Worm (Caenorhabditis elegans): ENCODE results near the gene T07G12.4.

Gene T07G12.4

DNA sequence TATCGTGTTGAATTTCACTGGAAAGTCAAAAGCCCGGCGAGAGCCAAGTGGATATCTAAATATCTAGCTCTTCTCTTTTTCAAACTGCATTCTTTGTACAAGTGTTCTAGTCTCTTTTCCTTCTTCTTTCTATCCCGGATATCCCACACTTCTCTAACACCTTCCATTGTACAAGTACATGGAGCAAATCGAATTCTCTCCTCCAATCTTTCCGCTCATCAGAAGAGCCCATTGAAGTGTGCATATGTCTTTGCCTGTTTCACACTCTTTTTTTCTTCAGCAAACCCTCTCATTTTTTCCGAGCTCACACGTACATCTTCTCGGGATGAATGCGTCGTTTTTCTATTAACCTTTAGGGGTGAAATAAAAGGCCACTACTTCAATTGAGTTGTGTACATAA, 35.0 kb upstream of the T07G12.4 start:
- TF ChIP-seq ama-1 (optimal IDR thresholded peaks at IDR 0.05) (no peak), hmbx-1 (tag; optimal IDR thresholded peaks at IDR 0.05) (no peak), ets-7 (tag; optimal IDR thresholded peaks at IDR 0.05) (no peak), aly-1 (tag; optimal IDR thresholded peaks at IDR 0.05) (no peak), F13C5.2 (tag; optimal IDR thresholded peaks at IDR 0.05) (no peak)

DNA sequence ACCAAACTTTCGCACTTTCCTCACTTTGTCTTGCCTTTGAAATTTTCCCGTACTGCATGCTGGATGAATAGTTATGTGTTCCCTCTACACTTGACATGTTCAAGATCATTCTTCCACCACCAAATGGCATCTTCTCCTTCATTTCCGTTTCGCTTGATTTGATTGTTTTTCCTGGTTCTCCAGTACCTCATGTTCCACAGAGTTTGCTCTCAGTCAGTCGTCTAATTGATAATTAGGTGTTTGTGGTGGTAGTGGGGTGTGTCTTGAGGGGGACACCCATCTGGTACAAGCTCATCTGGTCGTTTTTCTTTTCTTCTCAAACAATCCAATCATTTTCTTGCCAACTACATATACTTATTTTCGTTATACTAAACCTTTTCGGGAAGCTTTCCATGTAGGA, 32.5 kb upstream of the T07G12.4 start:
- no peak for TF ChIP-seq tbx-37 (GFP tag; conservative IDR thresholded peaks at IDR 0.05)
- TF ChIP-seq hnd-1 (tag; optimal IDR thresholded peaks at IDR 0.05): no peak
- no peak for TF ChIP-seq scrt-1 (GFP tag; IDR thresholded peaks at IDR 0.05)
- no peak for TF ChIP-seq F13C5.2 (tag; optimal IDR thresholded peaks at IDR 0.05)
- no peak for TF ChIP-seq tra-4 (tag; optimal IDR thresholded peaks at IDR 0.05)
- TF ChIP-seq ceh-13 (GFP tag; optimal IDR thresholded peaks at IDR 0.05): no peak
- no peak for TF ChIP-seq ceh-36 (tag; optimal IDR thresholded peaks at IDR 0.05)
- no peak for TF ChIP-seq hmbx-1 (tag; optimal IDR thresholded peaks at IDR 0.05)
- no peak for TF ChIP-seq ets-7 (tag; optimal IDR thresholded peaks at IDR 0.05)
- no peak for TF ChIP-seq hmg-4 (GFP tag; optimal IDR thresholded peaks at IDR 0.05)
- TF ChIP-seq aly-1 (tag; optimal IDR thresholded peaks at IDR 0.05): no peak

DNA sequence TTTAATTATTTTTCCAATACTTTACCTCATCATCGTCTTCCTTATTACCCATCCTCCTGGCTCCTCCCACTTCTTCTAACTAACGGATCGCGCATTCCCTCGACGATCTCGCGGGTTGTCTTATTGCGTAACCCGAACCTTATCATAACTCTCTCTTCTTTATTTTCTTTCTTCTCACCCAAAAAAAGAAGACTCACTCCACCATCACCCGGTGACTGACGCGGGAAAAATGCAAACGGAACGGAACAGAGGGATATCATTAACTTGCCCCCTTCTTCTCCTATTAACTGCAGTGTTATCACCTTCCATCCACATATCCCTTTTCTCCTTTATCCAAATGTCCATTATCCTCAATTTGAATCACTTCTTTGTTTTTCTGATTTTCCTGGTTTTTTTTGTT, 31.6 kb upstream of the T07G12.4 start:
- TF ChIP-seq flt-1 (GFP tag; IDR thresholded peaks at IDR 0.05) (no peak), hmbx-1 (tag; optimal IDR thresholded peaks at IDR 0.05) (no peak), ceh-36 (tag; optimal IDR thresholded peaks at IDR 0.05) (no peak), pes-1 (GFP tag; IDR thresholded peaks at IDR 0.05) (no peak), scrt-1 (GFP tag; IDR thresholded peaks at IDR 0.05) (no peak), F13C5.2 (tag; optimal IDR thresholded peaks at IDR 0.05) (no peak), tbx-37 (GFP tag; conservative IDR thresholded peaks at IDR 0.05) (no peak), ama-1 (optimal IDR thresholded peaks at IDR 0.05) (no peak), ceh-13 (GFP tag; optimal IDR thresholded peaks at IDR 0.05) (no peak), aly-1 (tag; optimal IDR thresholded peaks at IDR 0.05) (no peak)

DNA sequence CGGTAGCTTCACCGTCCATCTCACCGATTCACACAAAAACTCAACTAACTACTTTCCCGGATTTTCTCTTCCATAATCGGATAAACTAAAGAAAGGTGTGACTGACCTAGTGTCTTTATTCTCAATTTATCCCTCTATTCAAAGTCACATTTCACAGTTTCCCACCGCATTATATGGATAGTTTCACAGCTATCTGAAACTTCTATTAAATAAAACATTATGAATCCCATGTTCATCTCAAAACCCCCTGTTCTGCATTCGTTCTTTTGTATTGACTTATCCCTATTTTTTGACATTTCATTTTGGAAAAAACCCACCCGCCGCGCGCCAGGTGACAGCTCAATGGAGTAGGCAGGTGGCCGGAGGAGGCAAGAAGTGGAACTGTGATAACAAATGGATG, 29.3 kb upstream of the T07G12.4 start:
- TF ChIP-seq B0310.2 (tag; optimal IDR thresholded peaks at IDR 0.05) (no peak), sea-1 (GFP tag; conservative IDR thresholded peaks at IDR 0.05) (no peak), ceh-13 (GFP tag; optimal IDR thresholded peaks at IDR 0.05) (no peak), ama-1 (optimal IDR thresholded peaks at IDR 0.05) (no peak), hmbx-1 (tag; optimal IDR thresholded peaks at IDR 0.05) (no peak), ceh-36 (tag; optimal IDR thresholded peaks at IDR 0.05) (no peak)

DNA sequence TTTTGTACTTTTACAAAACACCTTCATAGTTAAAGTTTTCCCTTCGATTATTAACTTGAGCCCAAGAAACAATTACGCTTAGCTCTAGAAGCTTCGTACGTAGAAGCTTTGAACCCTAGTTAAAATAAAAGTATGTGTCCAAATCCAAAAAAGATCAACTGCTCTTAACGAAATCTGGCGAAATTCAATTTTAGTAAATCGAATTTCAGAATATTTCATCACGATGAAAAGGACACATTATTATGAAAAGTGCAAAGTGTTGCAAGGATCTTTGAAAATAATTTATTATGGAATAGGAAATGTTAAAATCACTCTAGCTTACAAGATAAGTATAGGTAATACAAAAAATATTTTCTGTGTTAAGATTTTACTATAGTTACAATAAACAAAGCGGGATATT, 26.8 kb upstream of the T07G12.4 start:
- TF ChIP-seq tbx-11 (GFP tag; IDR thresholded peaks at IDR 0.05) (no peak), ceh-36 (tag; optimal IDR thresholded peaks at IDR 0.05) (no peak), F13C5.2 (tag; optimal IDR thresholded peaks at IDR 0.05) (no peak)

DNA sequence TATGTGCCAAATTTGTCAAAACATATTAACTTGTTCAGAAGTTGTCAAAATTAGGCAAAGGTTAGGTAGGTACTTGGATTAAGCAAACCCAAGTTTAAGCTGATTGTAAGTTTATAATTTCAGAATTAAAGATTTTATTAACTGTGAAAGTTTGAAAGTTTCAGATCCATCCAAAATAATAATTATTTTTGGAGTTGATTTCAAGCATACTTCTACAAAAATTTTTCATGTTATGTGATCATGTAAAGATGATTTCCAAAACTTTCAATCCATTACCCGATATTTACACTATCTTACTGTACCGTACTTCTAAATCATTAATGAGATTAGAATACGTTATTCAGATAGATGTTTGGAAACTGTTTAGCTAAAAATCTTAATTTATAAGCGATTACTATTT, 26.1 kb upstream of the T07G12.4 start:
- TF ChIP-seq ceh-13 (GFP tag; optimal IDR thresholded peaks at IDR 0.05) (no peak), aly-1 (tag; optimal IDR thresholded peaks at IDR 0.05) (no peak), hnd-1 (tag; optimal IDR thresholded peaks at IDR 0.05) (no peak), F13C5.2 (tag; optimal IDR thresholded peaks at IDR 0.05) (no peak), pes-1 (GFP tag; IDR thresholded peaks at IDR 0.05) (no peak), ceh-36 (tag; optimal IDR thresholded peaks at IDR 0.05) (no peak), scrt-1 (GFP tag; IDR thresholded peaks at IDR 0.05) (no peak), hmbx-1 (tag; optimal IDR thresholded peaks at IDR 0.05) (no peak), tbx-11 (GFP tag; IDR thresholded peaks at IDR 0.05) (no peak), tra-4 (tag; optimal IDR thresholded peaks at IDR 0.05) (no peak), ets-7 (tag; optimal IDR thresholded peaks at IDR 0.05) (no peak), sea-1 (GFP tag; conservative IDR thresholded peaks at IDR 0.05) (no peak), ama-1 (optimal IDR thresholded peaks at IDR 0.05) (no peak)

DNA sequence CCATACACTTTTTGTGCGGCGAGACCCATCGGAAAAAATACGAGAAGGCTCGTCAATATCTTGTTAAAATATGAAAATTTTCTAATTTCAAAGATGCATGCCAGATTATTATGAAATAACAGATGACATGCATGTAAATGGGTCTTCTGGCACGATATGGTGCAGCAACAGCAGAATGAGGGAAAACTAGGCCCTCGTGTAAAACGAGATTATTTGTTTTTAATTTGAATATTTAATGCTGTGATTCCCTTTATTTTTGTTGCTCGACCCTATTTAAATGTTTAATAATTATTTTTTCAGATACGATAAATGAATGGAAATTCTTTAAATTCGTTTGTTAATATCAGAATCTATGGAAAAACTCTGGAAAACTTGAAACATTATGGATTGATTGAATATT, 23.1 kb upstream of the T07G12.4 start, which contains the start of gene him-8:
TSS of gene him-8 (plus strand) at position 301 of the 400 bp plus-strand sequence.
- TF ChIP-seq hmbx-1 (tag; optimal IDR thresholded peaks at IDR 0.05) (no peak), scrt-1 (GFP tag; IDR thresholded peaks at IDR 0.05) (no peak), F13C5.2 (tag; optimal IDR thresholded peaks at IDR 0.05) (no peak), sea-1 (GFP tag; conservative IDR thresholded peaks at IDR 0.05) (no peak), pes-1 (GFP tag; IDR thresholded peaks at IDR 0.05) (no peak), ceh-13 (GFP tag; optimal IDR thresholded peaks at IDR 0.05) (no peak), hmg-4 (GFP tag; optimal IDR thresholded peaks at IDR 0.05) (no peak), ets-7 (tag; optimal IDR thresholded peaks at IDR 0.05) (no peak), ceh-36 (tag; optimal IDR thresholded peaks at IDR 0.05) (no peak), aly-1 (tag; optimal IDR thresholded peaks at IDR 0.05) (no peak), B0310.2 (tag; optimal IDR thresholded peaks at IDR 0.05) (no peak), hnd-1 (tag; optimal IDR thresholded peaks at IDR 0.05) (no peak), tbx-37 (GFP tag; conservative IDR thresholded peaks at IDR 0.05) (no peak), flt-1 (GFP tag; IDR thresholded peaks at IDR 0.05) (no peak), tra-4 (tag; optimal IDR thresholded peaks at IDR 0.05) (no peak), tbx-11 (GFP tag; IDR thresholded peaks at IDR 0.05) (no peak), ama-1 (optimal IDR thresholded peaks at IDR 0.05) (no peak)

DNA sequence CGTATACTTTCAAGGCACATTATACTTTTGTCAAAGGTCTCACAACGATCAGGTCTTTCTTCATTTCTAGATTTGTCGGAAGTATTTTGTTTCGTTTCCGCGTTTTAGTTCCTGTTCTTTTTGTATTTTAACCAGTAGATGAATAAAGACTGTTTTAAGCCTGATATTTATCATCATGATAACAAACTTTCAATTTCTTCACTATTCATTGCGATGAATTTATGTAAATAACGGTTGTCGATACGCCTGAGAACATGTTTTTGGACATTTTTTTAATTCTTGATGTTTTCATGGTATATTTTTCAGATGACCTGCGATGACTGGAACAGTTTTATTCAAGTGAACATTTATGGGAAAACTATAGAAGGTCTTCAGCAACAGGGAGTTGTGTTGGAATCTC, 19.9 kb upstream of the T07G12.4 start, which contains the start of gene zim-3:
TSS of gene zim-3 (plus strand) at position 301 of the 400 bp plus-strand sequence.
- no peak for TF ChIP-seq aly-1 (tag; optimal IDR thresholded peaks at IDR 0.05)
- no peak for TF ChIP-seq hmg-4 (GFP tag; optimal IDR thresholded peaks at IDR 0.05)
- TF ChIP-seq F13C5.2 (tag; optimal IDR thresholded peaks at IDR 0.05): no peak
- TF ChIP-seq B0310.2 (tag; optimal IDR thresholded peaks at IDR 0.05): no peak
- no peak for TF ChIP-seq ama-1 (optimal IDR thresholded peaks at IDR 0.05)
- no peak for TF ChIP-seq ets-7 (tag; optimal IDR thresholded peaks at IDR 0.05)
- TF ChIP-seq ceh-13 (GFP tag; optimal IDR thresholded peaks at IDR 0.05): no peak
- no peak for TF ChIP-seq hnd-1 (tag; optimal IDR thresholded peaks at IDR 0.05)
- TF ChIP-seq sea-1 (GFP tag; conservative IDR thresholded peaks at IDR 0.05): no peak
- TF ChIP-seq tbx-11 (GFP tag; IDR thresholded peaks at IDR 0.05): no peak
- TF ChIP-seq flt-1 (GFP tag; IDR thresholded peaks at IDR 0.05): no peak
- TF ChIP-seq ceh-36 (tag; optimal IDR thresholded peaks at IDR 0.05): no peak
